Worm (Caenorhabditis elegans) whole organism, late embryonic: ENCODE results near the gene set-9.

ENCODE experiments used
- hlh-30 ChIP-seq: sonication (generic microtip); optimal IDR thresholded peaks from 2 replicates; lab custom pipeline; 2017; ENCODE audit warnings: antibody characterized with exemption, missing genetic modification characterization, missing compliant biosample characterization; ENCODE audit not compliant: insufficient read depth
- pha-4 ChIP-seq: fragments of 150-350 bp; optimal IDR thresholded peaks from 2 replicates; lab custom pipeline; 2018; ENCODE audit warnings: missing biosample characterization, missing genetic modification reagents, missing genetic modification characterization
- ref-2 ChIP-seq: sonication (generic microtip); optimal IDR thresholded peaks from 2 replicates; lab custom pipeline; 2016; ENCODE audit warnings: missing genetic modification characterization, missing compliant biosample characterization
- ztf-16 ChIP-seq: sonication (generic microtip); optimal IDR thresholded peaks from 2 replicates; lab custom pipeline; 2017; ENCODE audit warnings: missing genetic modification characterization, missing compliant biosample characterization

ce11 chrIV:4347578-4348003 is 39.9 kb downstream of the set-9 start:
- TF ChIP-seq hlh-30: no peak
- TF ChIP-seq ztf-16 (tag; lab: Kevin White, UChicago): no peak
- no peak for TF ChIP-seq ref-2
- TF ChIP-seq pha-4 (tag; lab: Kevin White, UChicago): no peak
